Fruit fly (Drosophila melanogaster): Measurements from ENCODE around the gene Acbp5.

Gene Acbp5

dm6 chr3L:8830017-8830702, 41.8 kb upstream of the Acbp5 start (continued):
- TF ChIP-seq CG15479 (GFP tag; optimal IDR thresholded peaks at IDR 0.05) (peak; percentile 46), eve (GFP tag; optimal IDR thresholded peaks at IDR 0.05) (peak in 1 of 2 experiments; percentile 55), crol (GFP tag; IDR thresholded peaks at IDR 0.05) (no peak), CG2678 (tag; optimal IDR thresholded peaks at IDR 0.05) (no peak), CG17359 (tag; optimal IDR thresholded peaks at IDR 0.05) (no peak), sens (GFP tag) (peak; percentile 46), CG1832 (GFP tag; optimal IDR thresholded peaks at IDR 0.05) (no peak), zen2 (GFP tag; IDR thresholded peaks at IDR 0.05; ENCODE audit: partially characterized antibody) (no peak), klu (GFP tag; IDR thresholded peaks at IDR 0.05) (no peak), caup (GFP tag; optimal IDR thresholded peaks at IDR 0.05; ENCODE audit: severe bottlenecking) (no peak), CG7357 (GFP tag; IDR thresholded peaks at IDR 0.05) (no peak), CG14965 (GFP tag; optimal IDR thresholded peaks at IDR 0.05; ENCODE audit: borderline replicate concordance) (no peak), exex (tag; optimal IDR thresholded peaks at IDR 0.05) (peak; percentile 34), CG18599 (GFP tag; optimal IDR thresholded peaks at IDR 0.05) (no peak), CG2875 (GFP tag; optimal IDR thresholded peaks at IDR 0.05) (no peak), vvl (GFP tag; IDR thresholded peaks at IDR 0.05) (peak; percentile 35; the same call in 1 of the 2 replicates), pzg (GFP tag; optimal IDR thresholded peaks at IDR 0.05) (no peak), lola (GFP tag; optimal IDR thresholded peaks at IDR 0.05) (peak in 1 of 3 experiments; percentile 34), lab (GFP tag; optimal IDR thresholded peaks at IDR 0.05) (peak; percentile 4), CG6813 (GFP tag; optimal IDR thresholded peaks at IDR 0.05) (peak; percentile 31), Xrp1 (GFP tag; IDR thresholded peaks at IDR 0.05) (no peak), fd64A (GFP tag; optimal IDR thresholded peaks at IDR 0.05) (no peak), CG18262 (tag; optimal IDR thresholded peaks at IDR 0.05) (no peak), ci (GFP tag; IDR thresholded peaks at IDR 0.05) (peak; percentile 7; the same call in 1 of the 3 replicates), HLHmδ (GFP tag; optimal IDR thresholded peaks at IDR 0.05) (peak; percentile 18), nerfin-1 (tag; optimal IDR thresholded peaks at IDR 0.05) (peak; percentile 3), Ssrp (tag; optimal IDR thresholded peaks at IDR 0.05) (peak; percentile 0)

dm6 chr3L:8829572-8829971, 41.2 kb upstream of the Acbp5 start:
- peak in 1 of 2 experiments; percentile 95 for TF ChIP-seq tll (GFP tag; optimal IDR thresholded peaks at IDR 0.05)
- TF ChIP-seq Kr (GFP tag; optimal IDR thresholded peaks at IDR 0.05) = peak; percentile 19
- TF ChIP-seq kni (GFP tag; optimal IDR thresholded peaks at IDR 0.05) = peak; percentile 49
- TF ChIP-seq ara (GFP tag; IDR thresholded peaks at IDR 0.05) = no peak
- peak; percentile 44 for TF ChIP-seq D (optimal IDR thresholded peaks at IDR 0.05)
- no peak for TF ChIP-seq D (GFP tag; optimal IDR thresholded peaks at IDR 0.05)
- no peak for TF ChIP-seq twi (tag; optimal IDR thresholded peaks at IDR 0.05)
- TF ChIP-seq zen (tag; optimal IDR thresholded peaks at IDR 0.05) = peak; percentile 36
- peak; percentile 91; the same call in 2 of the 3 replicates for TF ChIP-seq CG2199 (GFP tag; IDR thresholded peaks at IDR 0.05)
- TF ChIP-seq CG12236 (GFP tag; optimal IDR thresholded peaks at IDR 0.05) = no peak
- TF ChIP-seq gcm (GFP tag; optimal IDR thresholded peaks at IDR 0.05) = peak; percentile 35
- peak; percentile 41 for TF ChIP-seq CG15479 (GFP tag; optimal IDR thresholded peaks at IDR 0.05)
- TF ChIP-seq Sry-δ (GFP tag; optimal IDR thresholded peaks at IDR 0.05) = no peak
- no peak for TF ChIP-seq CG14014 (GFP tag; IDR thresholded peaks at IDR 0.05)
- TF ChIP-seq CG17802 (tag; optimal IDR thresholded peaks at IDR 0.05) = no peak

Measured in whole organism, embryonic.